Fruit fly (Drosophila melanogaster) whole organism: ENCODE measurements around the gene CG10286.

ENCODE experiments used
- CG8478 ChIP-seq: fragments of >200 bp; optimal IDR thresholded peaks from 2 replicates; lab custom pipeline; 2018; ENCODE audit warnings: inconsistent platforms
- Dll ChIP-seq: fragments of >200 bp; optimal IDR thresholded peaks from 2 replicates; lab custom pipeline; 2017
- EcR ChIP-seq, 2 experiments: fragments of >200 bp; optimal IDR thresholded peaks; 2 replicates each; lab custom pipeline; 2017; ENCODE audit warnings: missing biosample characterization in 2 of 2, missing genetic modification characterization in 2 of 2, missing genetic modification reagents in 2 of 2
- pan ChIP-seq: fragments of >200 bp; optimal IDR thresholded peaks from 2 replicates; lab custom pipeline; 2017
- psq ChIP-seq: fragments of >200 bp; optimal IDR thresholded peaks from 2 replicates; lab custom pipeline; 2017
- usp ChIP-seq: fragments of >200 bp; optimal IDR thresholded peaks from 2 replicates; lab custom pipeline; 2017; ENCODE audit warnings: missing biosample characterization, missing genetic modification characterization, mixed read lengths

CG10286 gene

dm6 chr3R:6411454-6412204 is 42.9 kb downstream of the CG10286 start:
- no peak for TF ChIP-seq EcR (GFP tag; optimal IDR thresholded peaks at IDR 0.05; lab: Kevin White, UChicago)
- no peak for TF ChIP-seq psq
- TF ChIP-seq usp (GFP tag; lab: Kevin White, UChicago) = no peak
- no peak for TF ChIP-seq Dll (lab: Kevin White, UChicago)
- no peak for TF ChIP-seq pan (lab: Kevin White, UChicago)
- no peak for TF ChIP-seq CG8478 (lab: Kevin White, UChicago)

dm6 chr3R:6413771-6414438 is 45.1 kb downstream of the CG10286 start:
- TF ChIP-seq EcR (GFP tag; optimal IDR thresholded peaks at IDR 0.05; lab: Kevin White, UChicago) (no peak), psq (no peak), usp (GFP tag; lab: Kevin White, UChicago) (no peak), pan (lab: Kevin White, UChicago) (no peak), CG8478 (lab: Kevin White, UChicago) (no peak), Dll (lab: Kevin White, UChicago) (no peak)

dm6 chr3R:6414439-6415344 is 45.9 kb downstream of the CG10286 start:
- TF ChIP-seq Dll (lab: Kevin White, UChicago) (no peak), pan (lab: Kevin White, UChicago) (no peak), EcR (GFP tag; optimal IDR thresholded peaks at IDR 0.05; lab: Kevin White, UChicago) (no peak), usp (GFP tag; lab: Kevin White, UChicago) (no peak), CG8478 (lab: Kevin White, UChicago) (no peak), psq (no peak)

- TF ChIP-seq pan (lab: Kevin White, UChicago) = no peak
- TF ChIP-seq Dll (lab: Kevin White, UChicago) = no peak
- no peak for TF ChIP-seq psq
- no peak for TF ChIP-seq usp (GFP tag; lab: Kevin White, UChicago)
- TF ChIP-seq CG8478 (lab: Kevin White, UChicago) = no peak
- TF ChIP-seq EcR (GFP tag; optimal IDR thresholded peaks at IDR 0.05; lab: Kevin White, UChicago) = no peak
Observed at dm6 chr3R:6416242-6416641, 47.5 kb downstream of the CG10286 start.

- no peak for TF ChIP-seq CG8478 (lab: Kevin White, UChicago)
- no peak for TF ChIP-seq Dll (lab: Kevin White, UChicago)
- no peak for TF ChIP-seq pan (lab: Kevin White, UChicago)
- TF ChIP-seq usp (GFP tag; lab: Kevin White, UChicago) = no peak
- TF ChIP-seq psq = no peak
- no peak for TF ChIP-seq EcR (GFP tag; optimal IDR thresholded peaks at IDR 0.05; lab: Kevin White, UChicago)
Observed at dm6 chr3R:6419103-6419502, 50.3 kb downstream of the CG10286 start.

dm6 chr3R:6419942-6420341 is 51.2 kb downstream of the CG10286 start:
- TF ChIP-seq EcR (GFP tag; optimal IDR thresholded peaks at IDR 0.05; lab: Kevin White, UChicago) = no peak
- TF ChIP-seq Dll (lab: Kevin White, UChicago) = no peak
- no peak for TF ChIP-seq psq
- no peak for TF ChIP-seq usp (GFP tag; lab: Kevin White, UChicago)
- no peak for TF ChIP-seq CG8478 (lab: Kevin White, UChicago)
- no peak for TF ChIP-seq pan (lab: Kevin White, UChicago)
